Worm (Caenorhabditis elegans): ENCODE data around the gene F36H9.1.
"Not testable (repeated sequence)": the region's sequence is repeated elsewhere in the genome, so short reads cannot be mapped to it uniquely, and the experiment has no call there.

Gene F36H9.1

DNA sequence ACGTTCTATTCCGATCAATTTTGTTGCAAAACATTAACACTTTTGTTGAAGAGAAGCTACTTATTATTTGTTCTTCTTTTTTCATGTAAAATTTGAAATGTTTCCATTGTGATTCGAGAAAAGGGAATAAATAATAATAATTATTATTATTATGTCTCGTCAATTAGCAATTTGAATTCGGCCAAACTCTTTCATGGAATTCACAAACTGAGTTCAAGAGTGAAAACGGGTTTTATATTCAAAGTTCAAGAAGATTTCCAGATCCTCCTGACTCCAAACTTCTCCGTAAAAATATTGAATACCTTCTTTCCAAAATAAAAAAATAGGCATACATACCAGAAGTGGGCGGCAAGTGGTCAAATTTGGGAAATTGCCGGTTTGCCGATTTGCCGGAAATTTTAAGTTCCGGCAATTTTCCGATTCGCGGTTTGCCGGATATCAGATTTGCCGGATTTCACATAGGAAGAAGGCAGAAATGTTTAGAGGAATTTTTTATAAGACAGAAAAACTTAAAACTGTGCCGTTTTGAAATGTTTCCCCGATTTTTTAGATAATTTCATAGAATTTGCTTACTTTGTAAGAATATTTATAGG lies 11.5 kb downstream of the F36H9.1 start:
- TF ChIP-seq ztf-4 (tag; optimal IDR thresholded peaks at IDR 0.05) (peak; percentile 21), nhr-10 (tag; optimal IDR thresholded peaks at IDR 0.05) (no peak), nhr-77 (tag; optimal IDR thresholded peaks at IDR 0.05) (no peak), mbf-1 (tag; optimal IDR thresholded peaks at IDR 0.05) (no peak), zag-1 (tag; optimal IDR thresholded peaks at IDR 0.05) (no peak), Y55F3AM.14 (GFP tag; optimal IDR thresholded peaks at IDR 0.05) (no peak), nhr-6 (tag; optimal IDR thresholded peaks at IDR 0.05) (no peak), ceh-16 (tag; optimal IDR thresholded peaks at IDR 0.05) (no peak), ztf-1 (GFP tag; conservative IDR thresholded peaks at IDR 0.05) (no peak), crh-2 (tag; optimal IDR thresholded peaks at IDR 0.05) (peak; percentile 26), ama-1 (optimal IDR thresholded peaks at IDR 0.05) (peak; percentile 82), C34F6.9 (tag; optimal IDR thresholded peaks at IDR 0.05) (peak; percentile 70)

DNA sequence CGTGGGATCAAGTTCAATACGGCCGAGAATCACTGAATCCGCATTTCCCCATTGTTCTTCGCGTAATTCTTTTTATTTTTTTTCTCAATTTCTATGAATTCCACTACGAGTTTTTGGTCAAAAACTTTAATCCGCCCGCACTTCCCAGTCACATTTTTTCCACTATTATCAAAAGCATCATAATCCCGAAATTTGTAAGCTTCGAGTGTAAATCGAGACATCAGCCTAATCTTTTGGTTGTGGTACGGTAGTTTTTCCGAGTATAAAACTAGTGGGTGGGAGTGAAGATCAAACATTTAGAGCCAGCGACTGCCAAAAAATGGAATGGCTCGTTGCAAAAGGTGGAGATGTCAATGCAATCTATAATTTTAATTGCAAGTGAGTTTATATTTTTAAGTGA lies 12.8 kb downstream of the F36H9.1 start, which contains the start of gene srt-42:
TSS of gene srt-42 (plus strand) at position 301 of the 400 bp plus-strand sequence.
- TF ChIP-seq C34F6.9 (tag; optimal IDR thresholded peaks at IDR 0.05), result no peak
- no peak for TF ChIP-seq ZK546.5 (tag; optimal IDR thresholded peaks at IDR 0.05)
- TF ChIP-seq R02D3.7 (tag; optimal IDR thresholded peaks at IDR 0.05), result no peak
- TF ChIP-seq ama-1 (optimal IDR thresholded peaks at IDR 0.05), result no peak
- no peak for TF ChIP-seq lin-13 (GFP tag; optimal IDR thresholded peaks at IDR 0.05)
- TF ChIP-seq fos-1 (tag; optimal IDR thresholded peaks at IDR 0.05), result no peak
- TF ChIP-seq nhr-237 (tag; optimal IDR thresholded peaks at IDR 0.05), result no peak
- no peak for TF ChIP-seq snpc-4 (tag; optimal IDR thresholded peaks at IDR 0.05)
- TF ChIP-seq ceh-82 (tag; optimal IDR thresholded peaks at IDR 0.05), result no peak
- no peak for TF ChIP-seq blmp-1 (tag; optimal IDR thresholded peaks at IDR 0.05; ENCODE audit: insufficient read depth)
- no peak for TF ChIP-seq ceh-16 (tag; optimal IDR thresholded peaks at IDR 0.05)
- TF ChIP-seq crh-2 (tag; optimal IDR thresholded peaks at IDR 0.05), result no peak
- TF ChIP-seq mdl-1 (tag; optimal IDR thresholded peaks at IDR 0.05), result no peak
- TF ChIP-seq skn-1 (tag; optimal IDR thresholded peaks at IDR 0.05), result no peak
- no peak for TF ChIP-seq nhr-21 (tag; optimal IDR thresholded peaks at IDR 0.05)
- no peak for TF ChIP-seq sma-3 (GFP tag; optimal IDR thresholded peaks at IDR 0.05)
- TF ChIP-seq elt-3 (tag; optimal IDR thresholded peaks at IDR 0.05), result no peak
- TF ChIP-seq lsy-2 (tag; optimal IDR thresholded peaks at IDR 0.05), result no peak

DNA sequence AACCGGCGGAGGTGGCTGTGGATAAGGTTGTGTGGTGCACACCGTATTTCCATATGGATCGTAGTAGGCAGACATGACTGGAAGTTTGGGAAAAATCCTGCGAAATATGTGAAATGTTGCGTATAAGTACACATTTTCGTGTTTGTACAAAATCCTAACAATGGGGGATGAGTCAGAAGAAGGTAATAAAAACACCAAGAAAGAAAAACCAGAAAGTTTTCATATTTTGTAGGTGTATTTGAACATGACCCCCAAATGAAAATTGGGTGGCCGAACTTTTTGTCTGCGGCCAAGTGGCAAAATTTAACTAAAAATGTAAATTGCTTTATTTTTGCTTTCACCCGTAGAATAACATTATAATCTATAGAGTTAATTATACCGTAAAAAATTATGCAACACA lies 16.7 kb downstream of the F36H9.1 start, which contains the start of gene Y46H3A.4:
TSS of gene Y46H3A.4 (minus strand) at position 101 of the 400 bp plus-strand sequence.
- TF ChIP-seq aly-2 (tag; optimal IDR thresholded peaks at IDR 0.05), result no peak

DNA sequence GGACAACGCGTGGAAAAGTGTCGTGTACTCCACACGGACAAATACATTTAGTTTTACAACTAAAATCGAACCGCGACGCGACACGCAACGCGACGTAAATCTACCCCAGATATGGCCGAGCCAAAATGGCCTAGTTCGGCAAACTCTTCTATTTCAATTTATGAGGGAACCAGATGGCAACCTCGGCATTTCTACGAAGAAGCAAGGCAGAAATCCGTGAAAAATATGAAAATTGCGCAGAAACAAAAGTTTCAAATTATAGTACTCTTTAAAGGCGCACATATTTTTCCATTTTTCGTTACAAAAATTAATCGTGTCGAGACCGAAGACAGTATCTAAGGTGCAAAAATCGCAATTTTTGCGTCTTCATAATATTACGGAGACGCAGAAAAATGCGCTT lies 20.5 kb downstream of the F36H9.1 start, which contains the start of gene Y46H3A.5:
TSS of gene Y46H3A.5 (minus strand) at position 101 of the 400 bp plus-strand sequence.
- TF ChIP-seq Y55F3AM.14 (GFP tag; optimal IDR thresholded peaks at IDR 0.05); mdl-1 (tag; optimal IDR thresholded peaks at IDR 0.05); ama-1 (optimal IDR thresholded peaks at IDR 0.05): not testable (repeated sequence)

DNA sequence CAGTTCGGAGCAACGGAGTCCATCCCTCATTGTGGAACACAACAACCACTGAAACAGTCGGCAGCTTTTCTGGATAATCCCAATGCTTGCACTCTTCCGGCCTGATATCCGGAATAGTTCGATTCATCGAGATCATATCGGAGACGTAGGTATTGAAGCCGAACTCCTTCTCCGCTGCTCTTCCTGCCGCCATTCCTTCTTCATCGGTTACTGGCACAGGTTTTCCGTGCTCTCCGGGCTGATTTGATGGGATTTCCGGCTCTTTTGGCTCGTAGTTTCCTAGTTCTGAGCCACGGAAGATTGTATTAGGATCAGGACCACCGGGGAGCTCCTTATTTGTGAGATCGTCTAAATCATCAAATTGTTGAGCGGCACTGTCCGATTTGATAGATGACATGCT lies 25.7 kb downstream of the F36H9.1 start:
- TF ChIP-seq lin-13 (GFP tag; optimal IDR thresholded peaks at IDR 0.05), result no peak
- TF ChIP-seq lin-11 (tag; optimal IDR thresholded peaks at IDR 0.05), result no peak
- TF ChIP-seq nhr-25 (tag; optimal IDR thresholded peaks at IDR 0.05), result no peak
- TF ChIP-seq snpc-4 (tag; optimal IDR thresholded peaks at IDR 0.05), result no peak
- no peak for TF ChIP-seq elt-1 (tag; optimal IDR thresholded peaks at IDR 0.05)
- no peak for TF ChIP-seq aly-2 (tag; optimal IDR thresholded peaks at IDR 0.05)
- TF ChIP-seq C34F6.9 (tag; optimal IDR thresholded peaks at IDR 0.05), result no peak
- no peak for TF ChIP-seq sem-4 (tag; optimal IDR thresholded peaks at IDR 0.05)
- TF ChIP-seq nhr-10 (tag; optimal IDR thresholded peaks at IDR 0.05), result no peak
- no peak for TF ChIP-seq ama-1 (optimal IDR thresholded peaks at IDR 0.05)
- TF ChIP-seq egl-27 (tag; optimal IDR thresholded peaks at IDR 0.05), result no peak
- no peak for TF ChIP-seq zag-1 (tag; optimal IDR thresholded peaks at IDR 0.05)
- TF ChIP-seq mdl-1 (tag; optimal IDR thresholded peaks at IDR 0.05), result no peak
- no peak for TF ChIP-seq ceh-16 (tag; optimal IDR thresholded peaks at IDR 0.05)
- TF ChIP-seq ZK546.5 (tag; optimal IDR thresholded peaks at IDR 0.05), result no peak
- TF ChIP-seq elt-3 (tag; optimal IDR thresholded peaks at IDR 0.05), result no peak
- TF ChIP-seq unc-39 (tag; optimal IDR thresholded peaks at IDR 0.05), result no peak
- no peak for TF ChIP-seq gmeb-1 (tag; optimal IDR thresholded peaks at IDR 0.05)
- TF ChIP-seq unc-62 (GFP tag; optimal IDR thresholded peaks at IDR 0.05), result no peak
- TF ChIP-seq nhr-77 (tag; optimal IDR thresholded peaks at IDR 0.05), result no peak

Measured in whole organism, L2 larva.